Worm (Caenorhabditis elegans) whole organism, L4 larva: ENCODE data around the gene Y43F8C.9.

Source experiments
- D1046.2 ChIP-seq: fragments of 200-800 bp; sonication (Bioruptor generic); IDR thresholded peaks from 2 replicates; pipeline ENCODE4 v1.3.6; 2022; ENCODE audit warnings: missing genetic modification characterization, missing compliant biosample characterization
- F37D6.2 ChIP-seq: sonication (generic microtip); optimal IDR thresholded peaks from 2 replicates; lab custom pipeline; 2016; ENCODE audit warnings: mild to moderate bottlenecking, missing genetic modification characterization, missing compliant biosample characterization
- F44E2.7 ChIP-seq: fragments of 200-800 bp; sonication (Bioruptor generic); IDR thresholded peaks from 2 replicates; pipeline ENCODE4 v2.1.2; 2022; ENCODE audit warnings: missing genetic modification characterization, missing compliant biosample characterization
- F49E8.2 ChIP-seq: sonication (generic microtip); optimal IDR thresholded peaks from 2 replicates; lab custom pipeline; 2016; ENCODE audit warnings: missing compliant biosample characterization, mild to moderate bottlenecking, missing genetic modification characterization, borderline replicate concordance
- T26A8.4 ChIP-seq: fragments of 200-800 bp; sonication (Bioruptor generic); IDR thresholded peaks from 2 replicates; pipeline ENCODE4 v1.3.6; 2022; ENCODE audit warnings: missing genetic modification characterization, missing compliant biosample characterization
- Y48G9A.11 ChIP-seq: fragments of 200-800 bp; sonication (Bioruptor generic); IDR thresholded peaks from 2 replicates; pipeline ENCODE4 v1.3.6; 2022; ENCODE audit warnings: missing genetic modification reagents, missing genetic modification characterization, missing compliant biosample characterization
- Y5F2A.4 ChIP-seq: fragments of 200-800 bp; sonication (Bioruptor generic); optimal IDR thresholded peaks from 2 replicates; lab custom pipeline; 2018; ENCODE audit warnings: mild to moderate bottlenecking, missing genetic modification characterization, missing compliant biosample characterization
- ZK337.2 ChIP-seq: fragments of 200-800 bp; sonication (Bioruptor generic); IDR thresholded peaks from 2 replicates; pipeline ENCODE4 v1.3.6; 2022; ENCODE audit warnings: missing genetic modification reagents, missing genetic modification characterization, missing compliant biosample characterization
- ZK546.5 ChIP-seq, 2 experiments: sonication (generic microtip); optimal IDR thresholded peaks; 2 replicates each; lab custom pipeline; 2017; ENCODE audit warnings: missing biosample characterization in 2 of 2, missing genetic modification characterization in 2 of 2
- ama-1 ChIP-seq: fragments of 150-350 bp; optimal IDR thresholded peaks from 2 replicates; lab custom pipeline; 2014; ENCODE audit warnings: inconsistent platforms, mixed read lengths
- attf-4 ChIP-seq: sonication (generic microtip); optimal IDR thresholded peaks from 3 replicates; lab custom pipeline; 2017; ENCODE audit warnings: missing biosample characterization, missing genetic modification characterization
- ceh-28 ChIP-seq: fragments of 150-350 bp; optimal IDR thresholded peaks from 2 replicates; lab custom pipeline; 2014; ENCODE audit warnings: missing biosample characterization, missing genetic modification reagents, missing genetic modification characterization
- ceh-32 ChIP-seq: sonication (generic microtip); optimal IDR thresholded peaks from 2 replicates; lab custom pipeline; 2016; ENCODE audit warnings: mild to moderate bottlenecking, missing genetic modification characterization, missing compliant biosample characterization; ENCODE audit not compliant: poor library complexity
- ceh-62 ChIP-seq: sonication (generic microtip); optimal IDR thresholded peaks from 2 replicates; lab custom pipeline; 2017; ENCODE audit warnings: missing biosample characterization, missing genetic modification characterization
- cey-2 ChIP-seq: sonication (generic microtip); optimal IDR thresholded peaks from 3 replicates; lab custom pipeline; 2017; ENCODE audit warnings: missing genetic modification characterization, mild to moderate bottlenecking, missing compliant biosample characterization, antibody characterized with exemption, borderline replicate concordance; ENCODE audit not compliant: insufficient read depth
- ctbp-1 ChIP-seq: fragments of 200-800 bp; sonication (Bioruptor generic); IDR thresholded peaks from 2 replicates; pipeline ENCODE4 v1.3.6; 2022; ENCODE audit warnings: missing genetic modification reagents, missing genetic modification characterization, missing compliant biosample characterization
- dmd-6 ChIP-seq: fragments of 200-800 bp; sonication (Bioruptor generic); IDR thresholded peaks from 2 replicates; pipeline ENCODE4 v1.3.6; 2022; ENCODE audit warnings: missing genetic modification reagents, missing genetic modification characterization, missing compliant biosample characterization
- dmd-9 ChIP-seq: fragments of 200-800 bp; sonication (Bioruptor generic); IDR thresholded peaks from 2 replicates; pipeline ENCODE4 v1.3.6; 2022; ENCODE audit warnings: missing genetic modification reagents, missing genetic modification characterization, missing compliant biosample characterization
- dve-1 ChIP-seq: sonication (generic microtip); optimal IDR thresholded peaks from 2 replicates; lab custom pipeline; 2017; ENCODE audit warnings: antibody characterized with exemption, mild to moderate bottlenecking, missing genetic modification characterization, missing compliant biosample characterization; ENCODE audit not compliant: insufficient read depth
- fkh-10 ChIP-seq: fragments of 150-350 bp; optimal IDR thresholded peaks from 2 replicates; lab custom pipeline; 2014; ENCODE audit warnings: missing biosample characterization, missing genetic modification reagents, missing genetic modification characterization
- fos-1 ChIP-seq: fragments of 150-350 bp; optimal IDR thresholded peaks from 2 replicates; lab custom pipeline; 2014; ENCODE audit warnings: missing biosample characterization, missing genetic modification characterization
- hif-1 ChIP-seq, 2 experiments: sonication (generic microtip); optimal IDR thresholded peaks; 2 replicates each; lab custom pipeline; 2016 to 2017; ENCODE audit warnings: missing compliant biosample characterization in 2 of 2, missing genetic modification characterization in 2 of 2, missing genetic modification reagents in 2 of 2, missing genotype in 2 of 2, mild to moderate bottlenecking in 1 of 2
- hlh-11 ChIP-seq: fragments of 200-800 bp; sonication (Bioruptor generic); optimal IDR thresholded peaks from 2 replicates; lab custom pipeline; 2018; ENCODE audit warnings: mild to moderate bottlenecking, missing genetic modification characterization, missing compliant biosample characterization
- hmg-1.1 ChIP-seq: fragments of 200-800 bp; sonication (Bioruptor generic); IDR thresholded peaks from 2 replicates; pipeline ENCODE4 v1.3.6; 2022; ENCODE audit warnings: missing genetic modification reagents, missing genetic modification characterization, missing compliant biosample characterization
- lim-7 ChIP-seq: fragments of 200-800 bp; sonication (Bioruptor generic); IDR thresholded peaks from 2 replicates; pipeline ENCODE4 v1.3.6; 2022; ENCODE audit warnings: missing genetic modification characterization, missing compliant biosample characterization
- lin-1 ChIP-seq: fragments of 200-800 bp; sonication (Bioruptor generic); IDR thresholded peaks from 2 replicates; pipeline ENCODE4 v1.3.6; 2022; ENCODE audit warnings: missing genetic modification reagents, missing genetic modification characterization, missing compliant biosample characterization
- lin-15B ChIP-seq: fragments of 150-350 bp; sonication (generic microtip); optimal IDR thresholded peaks from 3 replicates; lab custom pipeline; 2014; ENCODE audit warnings: missing biosample characterization, missing genetic modification characterization
- lin-29 ChIP-seq: fragments of 200-800 bp; sonication (Bioruptor generic); IDR thresholded peaks from 2 replicates; pipeline ENCODE4 v1.3.6; 2022; ENCODE audit warnings: missing genetic modification reagents, missing genetic modification characterization, missing compliant biosample characterization
- lir-3 ChIP-seq: sonication (generic microtip); optimal IDR thresholded peaks from 2 replicates; lab custom pipeline; 2016; ENCODE audit warnings: mild to moderate bottlenecking, missing genetic modification characterization, missing compliant biosample characterization
- madf-5 ChIP-seq, 2 experiments: fragments of 200-800 bp; sonication (Bioruptor generic); IDR thresholded peaks; 2 replicates each; pipeline ENCODE4 v1.3.6; 2022; ENCODE audit warnings: missing compliant biosample characterization in 2 of 2, missing genetic modification characterization in 2 of 2
- mes-2 ChIP-seq: sonication (generic microtip); optimal IDR thresholded peaks from 2 replicates; lab custom pipeline; 2016; ENCODE audit warnings: missing genotype, mild to moderate bottlenecking, missing genetic modification characterization, missing compliant biosample characterization; ENCODE audit not compliant: poor library complexity, severe bottlenecking
- mxl-2 ChIP-seq: fragments of 200-800 bp; sonication (Bioruptor generic); conservative IDR thresholded peaks from 2 replicates; pipeline ENCODE4 v1.3.6; 2022; ENCODE audit warnings: missing genetic modification reagents, missing genetic modification characterization, missing compliant biosample characterization
- nhr-10 ChIP-seq: fragments of 150-350 bp; optimal IDR thresholded peaks from 2 replicates; lab custom pipeline; 2014; ENCODE audit warnings: missing biosample characterization, missing genetic modification characterization
- nhr-102 ChIP-seq: sonication (generic microtip); optimal IDR thresholded peaks from 2 replicates; lab custom pipeline; 2016; ENCODE audit warnings: mild to moderate bottlenecking, missing genetic modification characterization, moderate library complexity, missing compliant biosample characterization
- nhr-111 ChIP-seq: fragments of 200-800 bp; sonication (Bioruptor generic); optimal IDR thresholded peaks from 2 replicates; lab custom pipeline; 2018; ENCODE audit warnings: mild to moderate bottlenecking, missing genetic modification characterization, missing compliant biosample characterization
- nhr-237 ChIP-seq: sonication (generic microtip); optimal IDR thresholded peaks from 2 replicates; lab custom pipeline; 2017; ENCODE audit warnings: missing biosample characterization, missing genetic modification characterization
- nhr-41 ChIP-seq: fragments of 200-800 bp; sonication (Bioruptor generic); IDR thresholded peaks from 2 replicates; pipeline ENCODE4 v1.3.6; 2022; ENCODE audit warnings: missing genetic modification reagents, missing genetic modification characterization, missing compliant biosample characterization
- nhr-48 ChIP-seq: sonication (generic microtip); optimal IDR thresholded peaks from 2 replicates; lab custom pipeline; 2016; ENCODE audit warnings: mild to moderate bottlenecking, missing genetic modification characterization, missing compliant biosample characterization
- nhr-6 ChIP-seq: fragments of 150-350 bp; optimal IDR thresholded peaks from 2 replicates; lab custom pipeline; 2014; ENCODE audit warnings: missing biosample characterization, missing genetic modification characterization
- nhr-76 ChIP-seq: fragments of 150-350 bp; optimal IDR thresholded peaks from 2 replicates; lab custom pipeline; 2014; ENCODE audit warnings: missing biosample characterization, missing genetic modification characterization
- nhr-77 ChIP-seq: fragments of 150-350 bp; optimal IDR thresholded peaks from 2 replicates; lab custom pipeline; 2014; ENCODE audit warnings: missing biosample characterization, missing genetic modification characterization
- php-3 ChIP-seq: fragments of 200-800 bp; sonication (Bioruptor generic); IDR thresholded peaks from 2 replicates; pipeline ENCODE4 v1.3.6; 2022; ENCODE audit warnings: missing genetic modification reagents, missing genetic modification characterization, missing compliant biosample characterization
- snpc-1.2 ChIP-seq: fragments of 200-800 bp; sonication (Bioruptor generic); IDR thresholded peaks from 2 replicates; pipeline ENCODE4 v1.3.6; 2022; ENCODE audit warnings: missing genetic modification reagents, missing genetic modification characterization, missing compliant biosample characterization
- snpc-4 ChIP-seq: fragments of 150-350 bp; optimal IDR thresholded peaks from 2 replicates; lab custom pipeline; 2014; ENCODE audit warnings: missing biosample characterization, missing genetic modification characterization
- spr-1 ChIP-seq: sonication (generic microtip); optimal IDR thresholded peaks from 2 replicates; lab custom pipeline; 2016; ENCODE audit warnings: mild to moderate bottlenecking, missing genetic modification characterization, missing compliant biosample characterization
- spr-3 ChIP-seq: fragments of 200-800 bp; sonication (Bioruptor generic); optimal IDR thresholded peaks from 2 replicates; lab custom pipeline; 2018; ENCODE audit warnings: mild to moderate bottlenecking, missing genetic modification characterization, missing compliant biosample characterization
- tra-1 ChIP-seq: fragments of 200-800 bp; sonication (Bioruptor generic); IDR thresholded peaks from 2 replicates; pipeline ENCODE4 v1.3.6; 2022; ENCODE audit warnings: missing genetic modification reagents, missing genetic modification characterization, missing compliant biosample characterization
- zag-1 ChIP-seq: fragments of 150-350 bp; optimal IDR thresholded peaks from 2 replicates; lab custom pipeline; 2014; ENCODE audit warnings: missing biosample characterization, missing genetic modification characterization
- zfp-2 ChIP-seq: sonication (generic microtip); optimal IDR thresholded peaks from 2 replicates; lab custom pipeline; 2016; ENCODE audit warnings: mild to moderate bottlenecking, missing genetic modification characterization, missing compliant biosample characterization
- zip-2 ChIP-seq: fragments of 150-350 bp; optimal IDR thresholded peaks from 2 replicates; lab custom pipeline; 2014; ENCODE audit warnings: missing biosample characterization, missing genetic modification characterization

Y43F8C.9 gene

ce11 chrV:19611675-19612345 is 34.1 kb upstream of the Y43F8C.9 start:
- TF ChIP-seq lin-1 (no peak), snpc-1.2 (GFP tag; lab: Robert Waterston, UW) (no peak), T26A8.4 (peak; percentile 66; the same call in 1 of the 2 replicates), F44E2.7 (GFP tag; lab: Robert Waterston, UW) (no peak), zip-2 (tag; lab: Kevin White, UChicago) (no peak), spr-1 (tag; lab: Kevin White, UChicago) (no peak), nhr-76 (tag; lab: Kevin White, UChicago) (no peak), nhr-102 (tag; lab: Kevin White, UChicago) (no peak), lin-15B (tag; lab: Kevin White, UChicago) (no peak), ama-1 (lab: Kevin White, UChicago) (no peak), snpc-4 (no peak), zfp-2 (no peak), nhr-6 (tag; lab: Kevin White, UChicago) (no peak), ceh-62 (tag; lab: Kevin White, UChicago) (no peak), Y5F2A.4 (GFP tag; lab: Kevin White, UChicago) (no peak), dmd-9 (no peak), zag-1 (no peak), attf-4 (tag; lab: Kevin White, UChicago) (no peak), F49E8.2 (tag; lab: Kevin White, UChicago) (no peak), nhr-111 (GFP tag; lab: Kevin White, UChicago) (no peak), ceh-32 (no peak), mxl-2 (GFP tag; lab: Robert Waterston, UW) (no peak), Y48G9A.11 (GFP tag; lab: Robert Waterston, UW) (no peak), dve-1 (tag; lab: Kevin White, UChicago) (no peak), D1046.2 (GFP tag; lab: Robert Waterston, UW) (peak; percentile 61; the same call in 1 of the 2 replicates), ZK546.5 (tag; optimal IDR thresholded peaks at IDR 0.05; lab: Kevin White, UChicago) (no peak), nhr-41 (0 out of 2 replicates have a peak, but pooled peaks have one; percentile 7), lir-3 (tag; lab: Kevin White, UChicago) (no peak), nhr-77 (tag; lab: Kevin White, UChicago) (no peak), ctbp-1 (GFP tag; lab: Robert Waterston, UW) (peak; percentile 32; the same call in 1 of the 2 replicates), nhr-237 (tag; lab: Kevin White, UChicago) (no peak), php-3 (GFP tag; lab: Robert Waterston, UW) (peak; percentile 42; the same call in 1 of the 2 replicates), ZK337.2 (GFP tag; lab: Robert Waterston, UW) (no peak), nhr-10 (tag; lab: Kevin White, UChicago) (no peak), ceh-28 (tag; lab: Kevin White, UChicago) (no peak), fkh-10 (GFP tag; lab: Kevin White, UChicago) (no peak), hlh-11 (tag; lab: Kevin White, UChicago) (no peak), madf-5 (GFP tag; IDR thresholded peaks at IDR 0.05; lab: Robert Waterston, UW) (0 out of 4 replicates have a peak, but pooled peaks have one; percentile 11 to 31), cey-2 (tag; lab: Kevin White, UChicago) (peak; percentile 60), spr-3 (GFP tag; lab: Kevin White, UChicago) (no peak), F37D6.2 (no peak), fos-1 (tag; lab: Kevin White, UChicago) (no peak), dmd-6 (GFP tag; lab: Robert Waterston, UW) (no peak), mes-2 (tag; lab: Kevin White, UChicago) (peak; percentile 25), tra-1 (GFP tag; lab: Robert Waterston, UW) (0 out of 2 replicates have a peak, but pooled peaks have one; percentile 8), hif-1 (tag; optimal IDR thresholded peaks at IDR 0.05; lab: Kevin White, UChicago) (peak in 1 of 2 experiments; percentile 23), hmg-1.1 (no peak), lim-7 (GFP tag; lab: Robert Waterston, UW) (0 out of 2 replicates have a peak, but pooled peaks have one; percentile 32), nhr-48 (no peak), lin-29 (GFP tag; lab: Robert Waterston, UW) (0 out of 2 replicates have a peak, but pooled peaks have one; percentile 6)
